Worm (Caenorhabditis elegans) whole organism, early embryonic: ENCODE data around the gene twk-22.

Experiments
- ama-1 ChIP-seq: fragments of 150-350 bp; optimal IDR thresholded peaks from 2 replicates; lab custom pipeline; 2014
- ceh-13 ChIP-seq: fragments of 200-800 bp; sonication (Bioruptor generic); optimal IDR thresholded peaks from 2 replicates; lab custom pipeline; 2018; ENCODE audit warnings: mild to moderate bottlenecking, missing genetic modification characterization, missing compliant biosample characterization
- hmbx-1 ChIP-seq: sonication (generic microtip); optimal IDR thresholded peaks from 2 replicates; lab custom pipeline; 2016; ENCODE audit warnings: mild to moderate bottlenecking, missing genetic modification characterization, missing compliant biosample characterization
- hnd-1 ChIP-seq: sonication (generic microtip); optimal IDR thresholded peaks from 2 replicates; lab custom pipeline; 2016; ENCODE audit warnings: missing genetic modification characterization, missing compliant biosample characterization
- scrt-1 ChIP-seq: fragments of 200-800 bp; sonication (Bioruptor generic); IDR thresholded peaks from 2 replicates; pipeline ENCODE4 v1.3.6; 2022; ENCODE audit warnings: missing genetic modification characterization, missing compliant biosample characterization
- sea-1 ChIP-seq: fragments of 200-800 bp; sonication (Bioruptor generic); conservative IDR thresholded peaks from 2 replicates; pipeline ENCODE4 v1.3.6; 2022; ENCODE audit warnings: missing genetic modification characterization, missing compliant biosample characterization

DNA sequence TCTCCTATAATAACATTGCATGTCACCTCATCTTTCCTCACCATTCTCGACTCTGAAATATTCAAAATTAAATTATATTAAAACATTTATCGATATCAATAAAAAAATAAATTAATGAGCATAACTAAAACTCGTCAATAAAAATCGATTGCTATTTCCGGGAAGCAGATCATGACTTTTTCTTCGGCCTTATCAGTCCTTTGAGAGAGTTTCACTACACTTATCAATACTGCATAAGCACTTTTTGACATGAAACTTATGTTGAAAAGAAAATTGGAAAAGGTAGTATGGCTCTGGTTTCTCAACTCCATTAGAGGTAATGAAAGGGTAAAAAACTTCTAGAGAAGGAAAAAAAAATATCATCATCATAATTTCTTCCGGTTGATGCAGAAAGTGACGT is 46.2 kb upstream of the twk-22 start:
- TF ChIP-seq hmbx-1 (no peak), sea-1 (no peak), ceh-13 (GFP tag; lab: Kevin White, UChicago) (no peak), hnd-1 (no peak), ama-1 (lab: Kevin White, UChicago) (no peak), scrt-1 (GFP tag; lab: Robert Waterston, UW) (no peak)
